Worm (Caenorhabditis elegans) whole organism, L3 larva: ENCODE measurements around the gene snt-5.

Source experiments
- R02D3.7 ChIP-seq: fragments of 150-350 bp; optimal IDR thresholded peaks from 2 replicates; lab custom pipeline; 2014; ENCODE audit warnings: missing biosample characterization, missing genetic modification characterization
- ama-1 ChIP-seq: fragments of 150-350 bp; optimal IDR thresholded peaks from 2 replicates; lab custom pipeline; 2018
- ceh-16 ChIP-seq: sonication (generic microtip); optimal IDR thresholded peaks from 2 replicates; lab custom pipeline; 2017; ENCODE audit warnings: missing biosample characterization, missing genetic modification characterization
- daf-12 ChIP-seq: fragments of 150-350 bp; optimal IDR thresholded peaks from 2 replicates; lab custom pipeline; 2014; ENCODE audit warnings: missing biosample characterization, missing genetic modification reagents, missing genetic modification characterization
- elt-1 ChIP-seq: fragments of 150-350 bp; optimal IDR thresholded peaks from 2 replicates; lab custom pipeline; 2014; ENCODE audit warnings: missing biosample characterization, missing genetic modification characterization
- fkh-10 ChIP-seq: sonication (generic microtip); optimal IDR thresholded peaks from 2 replicates; lab custom pipeline; 2017; ENCODE audit warnings: missing biosample characterization, missing genetic modification reagents, missing genetic modification characterization
- lin-39 ChIP-seq: fragments of 150-350 bp; optimal IDR thresholded peaks from 2 replicates; lab custom pipeline; 2018; ENCODE audit warnings: missing biosample characterization, missing genetic modification reagents, missing genetic modification characterization
- mdl-1 ChIP-seq: fragments of 150-350 bp; optimal IDR thresholded peaks from 2 replicates; lab custom pipeline; 2014; ENCODE audit warnings: missing biosample characterization, missing genetic modification characterization
- nhr-11 ChIP-seq: fragments of 150-350 bp; optimal IDR thresholded peaks from 2 replicates; lab custom pipeline; 2014; ENCODE audit warnings: missing biosample characterization, missing genetic modification characterization
- nhr-25 ChIP-seq: sonication (generic microtip); optimal IDR thresholded peaks from 2 replicates; lab custom pipeline; 2017; ENCODE audit warnings: missing biosample characterization, missing genetic modification characterization
- nhr-76 ChIP-seq: fragments of 150-350 bp; sonication (generic microtip); optimal IDR thresholded peaks from 5 replicates; lab custom pipeline; 2014; ENCODE audit warnings: missing biosample characterization, missing genetic modification characterization
- pha-4 ChIP-seq: fragments of 150-350 bp; optimal IDR thresholded peaks from 2 replicates; lab custom pipeline; 2014; ENCODE audit warnings: missing biosample characterization, missing genetic modification reagents, missing genetic modification characterization
- snpc-4 ChIP-seq: fragments of 150-350 bp; optimal IDR thresholded peaks from 2 replicates; lab custom pipeline; 2014; ENCODE audit warnings: missing biosample characterization, missing genetic modification characterization
- unc-62 ChIP-seq: fragments of 150-350 bp; sonication (generic microtip); optimal IDR thresholded peaks from 4 replicates; lab custom pipeline; 2014; ENCODE audit warnings: missing biosample characterization, missing genetic modification reagents, missing genetic modification characterization

DNA sequence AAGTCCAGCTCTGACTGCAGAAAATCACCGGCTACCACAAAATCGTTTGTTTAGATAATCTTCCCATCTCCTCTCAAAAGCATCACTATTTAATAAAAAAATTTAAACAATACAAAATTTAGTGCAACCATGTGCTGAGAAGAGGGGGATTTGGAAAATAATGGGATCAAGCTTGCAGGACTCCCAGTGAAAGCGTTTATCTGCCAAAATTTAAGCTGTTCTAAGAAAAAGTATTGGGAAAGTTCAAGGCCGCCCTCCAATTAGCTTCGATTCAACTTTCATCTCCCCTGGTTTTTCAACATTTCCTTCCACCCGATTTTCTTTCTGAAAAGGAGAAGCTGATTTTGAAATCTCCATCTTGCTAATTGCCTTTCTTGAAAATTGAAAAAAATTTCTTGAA lies 3.2 kb downstream of the snt-5 start:
- TF ChIP-seq pha-4 (no peak), ceh-16 (tag; lab: Kevin White, UChicago) (no peak), snpc-4 (tag; lab: Kevin White, UChicago) (no peak), elt-1 (no peak), nhr-11 (tag; lab: Kevin White, UChicago) (no peak), nhr-76 (no peak), ama-1 (no peak), daf-12 (no peak), lin-39 (tag; lab: Kevin White, UChicago) (no peak), R02D3.7 (tag; lab: Kevin White, UChicago) (no peak), mdl-1 (tag; lab: Kevin White, UChicago) (no peak), fkh-10 (no peak), unc-62 (GFP tag; lab: Kevin White, UChicago) (no peak), nhr-25 (tag; lab: Kevin White, UChicago) (no peak)
